Fruit fly (Drosophila melanogaster): ENCODE measurements around the gene Ubi-p63E.

DNA sequence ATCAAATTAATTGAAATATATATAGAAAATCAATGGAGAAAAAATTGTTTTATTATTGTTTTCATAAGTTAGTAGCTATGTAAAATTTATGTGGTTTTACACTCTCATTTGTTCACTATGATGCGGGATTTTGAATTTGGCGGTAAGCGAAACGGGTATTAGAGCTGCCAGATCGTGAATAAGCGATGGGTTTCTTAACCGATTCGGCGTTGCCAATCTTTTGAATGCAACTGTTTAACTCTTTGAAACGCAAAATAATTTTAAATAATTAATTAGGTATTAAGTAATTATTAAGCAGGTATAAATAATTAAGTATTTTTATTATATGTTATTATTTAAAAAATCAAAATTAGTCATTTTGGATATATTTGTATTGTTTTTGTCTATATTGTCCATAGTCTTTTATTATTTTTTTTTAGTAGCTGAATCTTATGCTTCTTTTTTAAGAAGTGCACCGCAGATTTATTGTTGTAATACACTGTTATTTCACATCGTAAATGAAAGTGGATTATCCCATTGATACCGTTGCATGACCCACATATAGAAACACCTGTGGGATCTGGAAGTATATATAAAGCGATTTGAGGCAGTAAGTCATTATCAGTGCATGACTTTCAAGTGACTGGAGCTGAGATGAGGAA lies 44.4 kb upstream of the Ubi-p63E start, which contains the start of gene CG10853:
- TF ChIP-seq psq (optimal IDR thresholded peaks at IDR 0.05) = no peak
- no peak for TF ChIP-seq pan (optimal IDR thresholded peaks at IDR 0.05)
